Worm (Caenorhabditis elegans) whole organism, L3 larva: ENCODE data around the gene zim-1.

Experiments used
- ceh-28 ChIP-seq: fragments of 150-350 bp; optimal IDR thresholded peaks from 2 replicates; lab custom pipeline; 2014; ENCODE audit warnings: missing biosample characterization, missing genetic modification reagents, missing genetic modification characterization
- egl-27 ChIP-seq: sonication (generic microtip); optimal IDR thresholded peaks from 4 replicates; lab custom pipeline; 2017; ENCODE audit warnings: missing biosample characterization, missing genetic modification reagents, missing genetic modification characterization
- elt-3 ChIP-seq, 3 experiments: fragments of 150-350 bp in 1 of 3; sonication (generic microtip) in 2 of 3; optimal IDR thresholded peaks; 2 replicates in 2 of 3; 4 replicates in 1 of 3; lab custom pipeline; 2014 to 2017; ENCODE audit warnings: missing biosample characterization in 3 of 3, missing genetic modification characterization in 3 of 3
- nhr-237 ChIP-seq: fragments of 150-350 bp; optimal IDR thresholded peaks from 2 replicates; lab custom pipeline; 2014; ENCODE audit warnings: missing biosample characterization, missing genetic modification characterization
- unc-62 ChIP-seq: fragments of 150-350 bp; sonication (generic microtip); optimal IDR thresholded peaks from 4 replicates; lab custom pipeline; 2014; ENCODE audit warnings: missing biosample characterization, missing genetic modification reagents, missing genetic modification characterization

DNA sequence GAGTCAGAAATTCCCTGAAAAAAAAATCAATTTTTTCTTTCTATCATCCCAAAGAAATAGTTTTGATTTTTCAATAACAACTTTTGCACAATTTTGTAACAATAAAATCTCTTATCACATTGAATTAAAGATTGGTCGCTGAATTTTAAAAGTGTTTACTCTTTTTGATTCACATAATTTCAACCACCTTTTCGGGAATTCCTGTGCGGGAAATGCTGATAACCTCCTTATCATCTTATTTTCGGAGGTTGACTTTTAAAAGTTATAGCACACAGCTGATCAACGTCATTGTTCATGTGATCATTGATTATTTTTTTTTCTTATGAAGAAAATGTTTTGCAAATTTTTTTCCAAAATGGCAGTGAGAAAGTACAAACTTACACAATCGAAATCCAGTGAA, 3.5 kb upstream of the zim-1 start:
- no peak for TF ChIP-seq nhr-237 (tag; lab: Kevin White, UChicago)
- TF ChIP-seq ceh-28 (tag; lab: Kevin White, UChicago) = no peak
- TF ChIP-seq elt-3 (tag; optimal IDR thresholded peaks at IDR 0.05; lab: Kevin White, UChicago) = no peak
- no peak for TF ChIP-seq unc-62 (GFP tag; lab: Kevin White, UChicago)
- TF ChIP-seq egl-27 = no peak
